Fruit fly (Drosophila melanogaster) whole organism, wandering third instar larva: Measurements from ENCODE around the gene CG14958.

Source experiments
- CG32264 ChIP-seq: fragments of 200-800 bp; sonication (Bioruptor generic); optimal IDR thresholded peaks from 2 replicates; lab custom pipeline; 2016; ENCODE audit warnings: missing biosample characterization, missing genetic modification characterization
- Dfd ChIP-seq: fragments of >200 bp; optimal IDR thresholded peaks from 2 replicates; lab custom pipeline; 2017; ENCODE audit warnings: missing biosample characterization, missing genetic modification characterization
- Dif ChIP-seq: fragments of 200-275, 200-300 bp; sonication (Bioruptor generic); optimal IDR thresholded peaks from 2 replicates; lab custom pipeline; 2018; ENCODE audit warnings: missing biosample characterization, missing genetic modification characterization; ENCODE audit not compliant: partially characterized antibody
- GATAd ChIP-seq: sonication (Bioruptor generic); optimal IDR thresholded peaks from 2 replicates; lab custom pipeline; 2016; ENCODE audit warnings: missing biosample characterization, missing genetic modification characterization
- HLH106 ChIP-seq: fragments of 200-800 bp; optimal IDR thresholded peaks from 3 replicates; lab custom pipeline; 2019; ENCODE audit warnings: missing biosample characterization, mild to moderate bottlenecking, missing genetic modification characterization, moderate library complexity
- Hnf4 ChIP-seq: fragments of 200-800 bp; sonication (Bioruptor generic); optimal IDR thresholded peaks from 2 replicates; lab custom pipeline; 2016; ENCODE audit warnings: missing biosample characterization, mild to moderate bottlenecking, missing genetic modification characterization
- Hr78 ChIP-seq: fragments of >200 bp; optimal IDR thresholded peaks from 2 replicates; lab custom pipeline; 2017; ENCODE audit warnings: missing biosample characterization, missing genetic modification characterization
- Myc ChIP-seq: fragments of >200 bp; optimal IDR thresholded peaks from 2 replicates; lab custom pipeline; 2017
- dmrt93B ChIP-seq: fragments of 200-800 bp; sonication (Bioruptor generic); optimal IDR thresholded peaks from 2 replicates; lab custom pipeline; 2018; ENCODE audit warnings: missing biosample characterization, mild to moderate bottlenecking, missing genetic modification characterization
- h ChIP-seq: fragments of 200-800 bp; sonication (Bioruptor generic); optimal IDR thresholded peaks from 3 replicates; lab custom pipeline; 2016; ENCODE audit warnings: missing biosample characterization, mild to moderate bottlenecking, missing genetic modification characterization
- jim ChIP-seq: fragments of 175-275, 200-325 bp; sonication (Bioruptor generic); optimal IDR thresholded peaks from 2 replicates; lab custom pipeline; 2016; ENCODE audit warnings: missing biosample characterization, mild to moderate bottlenecking, missing genetic modification characterization
- lola ChIP-seq: fragments of >200 bp; optimal IDR thresholded peaks from 2 replicates; lab custom pipeline; 2017; ENCODE audit warnings: missing biosample characterization, missing genetic modification characterization
- psq ChIP-seq: fragments of 200-800 bp; sonication (Bioruptor generic); optimal IDR thresholded peaks from 3 replicates; lab custom pipeline; 2017; ENCODE audit warnings: missing biosample characterization, mild to moderate bottlenecking, missing genetic modification characterization, moderate library complexity
- usp ChIP-seq: fragments of >200 bp; optimal IDR thresholded peaks from 2 replicates; lab custom pipeline; 2017; ENCODE audit warnings: missing biosample characterization, missing genetic modification characterization

- TF ChIP-seq CG32264 (GFP tag; lab: Kevin White, UChicago) (no peak), Hnf4 (GFP tag; lab: Kevin White, UChicago) (no peak), psq (no peak), Myc (no peak), HLH106 (no peak), usp (no peak), h (GFP tag; lab: Kevin White, UChicago) (no peak), Dif (no peak), Hr78 (GFP tag; lab: Kevin White, UChicago) (no peak), jim (GFP tag; lab: Kevin White, UChicago) (no peak), lola (no peak), GATAd (GFP tag; lab: Kevin White, UChicago) (no peak), Dfd (no peak), dmrt93B (GFP tag; lab: Kevin White, UChicago) (no peak)
Measured at dm6 chr3L:3206263-3206662, 16.5 kb downstream of the CG14958 start, which contains the start of gene CG33160.
